Fruit fly (Drosophila melanogaster) whole organism, adult: ENCODE measurements around the gene CG2182.

ENCODE experiments used
- CG5204 ChIP-seq: fragments of 200-800 bp; sonication (Bioruptor generic); optimal IDR thresholded peaks from 2 replicates; lab custom pipeline; 2016; ENCODE audit warnings: missing biosample characterization, missing genetic modification characterization
- Crg-1 ChIP-seq: fragments of 200-800 bp; sonication (Bioruptor generic); optimal IDR thresholded peaks from 2 replicates; lab custom pipeline; 2016; ENCODE audit warnings: missing biosample characterization, missing genetic modification characterization
- Hr96 ChIP-seq: fragments of 200-800 bp; sonication (Bioruptor generic); optimal IDR thresholded peaks from 2 replicates; lab custom pipeline; 2016; ENCODE audit warnings: missing biosample characterization, missing genetic modification characterization
- toe ChIP-seq: fragments of 200-800 bp; sonication (Bioruptor generic); optimal IDR thresholded peaks from 2 replicates; lab custom pipeline; 2016; ENCODE audit warnings: missing biosample characterization, missing genetic modification characterization

- TF ChIP-seq CG5204 (GFP tag; lab: Kevin White, UChicago) (no peak), Crg-1 (GFP tag; lab: Kevin White, UChicago) (no peak), toe (GFP tag; lab: Kevin White, UChicago) (no peak), Hr96 (no peak)
These were observed 24.9 kb upstream of the CG2182 start for dm6 chr3R:5684550-5685118.
